Fruit fly (Drosophila melanogaster): ENCODE data around the gene CG11122.
A peak's percentile ranks its signal among the peaks of the same experiment; 100 is the strongest.

The CG11122 gene

DNA sequence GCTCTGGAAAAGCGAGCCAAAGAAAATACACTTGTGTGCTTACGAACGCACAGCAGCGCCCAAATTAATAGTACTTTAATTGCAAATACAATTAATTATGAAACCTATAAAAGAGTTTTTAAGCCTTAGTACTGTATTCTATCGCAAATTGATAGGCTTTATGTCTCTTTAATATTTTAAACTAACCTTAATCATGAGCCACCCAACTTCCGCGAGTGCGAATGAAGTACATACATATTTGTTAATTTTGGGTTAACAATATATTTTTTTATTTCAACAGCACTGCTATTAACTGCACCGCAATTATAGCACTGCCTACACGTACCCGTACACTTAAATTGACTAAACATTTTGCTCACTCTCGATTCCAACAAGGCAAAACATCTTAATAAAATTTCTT is 43.3 kb downstream of the CG11122 start (continued):
- TF ChIP-seq CG8281 (tag; optimal IDR thresholded peaks at IDR 0.05) (no peak), CG15696 (tag; optimal IDR thresholded peaks at IDR 0.05) (peak; percentile 21), klu (GFP tag; IDR thresholded peaks at IDR 0.05) (0 out of 2 replicates have a peak, but pooled peaks have one; percentile 14), CG31441 (GFP tag; IDR thresholded peaks at IDR 0.05) (peak; percentile 40; the same call in 1 of the 2 replicates)

DNA sequence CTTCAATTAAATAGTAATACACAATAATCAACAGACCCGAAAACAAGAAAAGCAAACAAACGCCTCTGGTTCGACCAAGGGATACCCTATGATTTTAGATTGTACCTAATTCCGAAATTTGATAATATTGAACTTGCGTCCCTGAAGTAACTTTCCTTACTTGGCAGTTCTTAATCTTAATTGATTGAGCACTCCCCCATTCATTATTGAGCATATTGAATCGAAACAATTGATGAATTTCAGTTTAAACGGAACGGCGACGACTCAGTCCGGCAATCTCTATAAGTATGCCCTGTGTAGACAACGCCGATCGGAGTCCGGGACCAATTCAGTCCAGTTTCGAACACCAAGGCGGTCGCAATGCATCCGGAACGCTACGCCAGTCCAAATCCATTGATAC is 58.3 kb downstream of the CG11122 start, which contains the start of gene CG15203:
CG15203 (plus strand) TSS at position 301 of the 400 bp plus-strand sequence.
- TF ChIP-seq CG3726 (GFP tag; IDR thresholded peaks at IDR 0.05) (no peak), Med (GFP tag) (peak; percentile 30), row (GFP tag; IDR thresholded peaks at IDR 0.05) (peak; percentile 28; the same call in 1 of the 3 replicates), D19B (GFP tag; optimal IDR thresholded peaks at IDR 0.05) (peak; percentile 76), Dad (GFP tag; optimal IDR thresholded peaks at IDR 0.05) (no peak)

DNA sequence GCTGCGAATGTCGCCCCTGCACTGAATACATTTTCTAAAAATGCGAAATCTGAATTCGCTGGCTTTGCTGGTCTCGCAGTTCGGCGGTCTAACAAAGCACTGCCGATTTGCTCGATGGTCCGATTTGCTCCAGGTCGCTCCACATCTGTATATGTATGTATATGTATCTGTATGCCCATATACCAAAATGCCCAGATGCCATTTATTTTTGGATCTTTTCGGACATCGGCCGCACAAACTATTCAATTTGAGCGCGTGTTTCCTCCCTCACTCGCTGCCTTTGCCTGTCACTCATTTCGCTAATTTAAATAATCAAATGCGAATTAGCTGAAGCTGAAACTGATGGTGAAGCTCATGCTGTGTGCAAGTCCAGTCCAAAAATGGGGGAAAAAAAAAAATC is 61.5 kb downstream of the CG11122 start, which contains the start of gene CG1537:
CG1537 (minus strand) TSS at position 101 of the 400 bp plus-strand sequence.
- TF ChIP-seq CG11398 (GFP tag; optimal IDR thresholded peaks at IDR 0.05) (no peak), CG34376 (GFP tag; optimal IDR thresholded peaks at IDR 0.05) (no peak), CG1832 (GFP tag; optimal IDR thresholded peaks at IDR 0.05) (no peak), pita (GFP tag; optimal IDR thresholded peaks at IDR 0.05) (no peak), ap (GFP tag; IDR thresholded peaks at IDR 0.05) (no peak), CG3281 (GFP tag; optimal IDR thresholded peaks at IDR 0.05) (no peak), CG15601 (tag; optimal IDR thresholded peaks at IDR 0.05) (no peak), CG10267 (tag; optimal IDR thresholded peaks at IDR 0.05) (no peak), caup (GFP tag; optimal IDR thresholded peaks at IDR 0.05; ENCODE audit: severe bottlenecking) (no peak), Doc3 (GFP tag; IDR thresholded peaks at IDR 0.05; ENCODE audit: partially characterized antibody) (no peak), btn (GFP tag; optimal IDR thresholded peaks at IDR 0.05) (no peak), twi (tag; optimal IDR thresholded peaks at IDR 0.05) (no peak), CG16863 (GFP tag; optimal IDR thresholded peaks at IDR 0.05) (no peak), CG43689 (GFP tag; IDR thresholded peaks at IDR 0.05) (no peak), Scr (GFP tag; IDR thresholded peaks at IDR 0.05; ENCODE audit: partially characterized antibody) (no peak), fu2 (GFP tag; optimal IDR thresholded peaks at IDR 0.05) (no peak), Dp (GFP tag; optimal IDR thresholded peaks at IDR 0.05) (no peak), CG14441 (GFP tag; IDR thresholded peaks at IDR 0.05) (no peak), CG3726 (GFP tag; IDR thresholded peaks at IDR 0.05) (no peak)

All from whole organism, embryonic.